Worm (Caenorhabditis elegans) whole organism, L4/young adult: ENCODE results near the gene tmbi-4.

Experiments used
- W03F9.2 ChIP-seq: fragments of 150-350 bp; optimal IDR thresholded peaks from 2 replicates; lab custom pipeline; 2014; ENCODE audit warnings: missing biosample characterization, missing genetic modification characterization
- him-1 ChIP-seq: sonication (generic microtip); optimal IDR thresholded peaks from 2 replicates; lab custom pipeline; 2016; ENCODE audit warnings: missing genotype, missing genetic modification reagents, missing genetic modification characterization, missing compliant biosample characterization

ce11 chrX:9162864-9163263, 12.4 kb downstream of the tmbi-4 start, which contains the start of gene tsp-11:
- no peak for TF ChIP-seq him-1
- TF ChIP-seq W03F9.2, result no peak
